Worm (Caenorhabditis elegans): Measurements from ENCODE around the gene nhr-110.

- no peak for TF ChIP-seq him-1 (tag; optimal IDR thresholded peaks at IDR 0.05)
- no peak for TF ChIP-seq dao-5 (tag; optimal IDR thresholded peaks at IDR 0.05)
- TF ChIP-seq W03F9.2 (tag; optimal IDR thresholded peaks at IDR 0.05) = no peak
Measured at ce11 chrV:1651045-1651444, 26.8 kb upstream of the nhr-110 start, which contains the start of gene irld-44.
